Worm (Caenorhabditis elegans) whole organism, L4 larva: ENCODE measurements around the gene C49H3.12.

Experiments used
- D1046.2 ChIP-seq: fragments of 200-800 bp; sonication (Bioruptor generic); IDR thresholded peaks from 2 replicates; pipeline ENCODE4 v1.3.6; 2022; ENCODE audit warnings: missing genetic modification characterization, missing compliant biosample characterization
- F10B5.3 ChIP-seq: sonication (generic microtip); optimal IDR thresholded peaks from 2 replicates; lab custom pipeline; 2016; ENCODE audit warnings: mild to moderate bottlenecking, missing genetic modification characterization, missing compliant biosample characterization
- F44E2.7 ChIP-seq: fragments of 200-800 bp; sonication (Bioruptor generic); IDR thresholded peaks from 2 replicates; pipeline ENCODE4 v2.1.2; 2022; ENCODE audit warnings: missing genetic modification characterization, missing compliant biosample characterization
- Y105C5A.15 ChIP-seq: fragments of 200-800 bp; sonication (Bioruptor generic); IDR thresholded peaks from 2 replicates; pipeline ENCODE4 v1.3.6; 2022; ENCODE audit warnings: missing genetic modification characterization, missing compliant biosample characterization
- Y48G9A.11 ChIP-seq: fragments of 200-800 bp; sonication (Bioruptor generic); IDR thresholded peaks from 2 replicates; pipeline ENCODE4 v1.3.6; 2022; ENCODE audit warnings: missing genetic modification reagents, missing genetic modification characterization, missing compliant biosample characterization
- ZK337.2 ChIP-seq: fragments of 200-800 bp; sonication (Bioruptor generic); IDR thresholded peaks from 2 replicates; pipeline ENCODE4 v1.3.6; 2022; ENCODE audit warnings: missing genetic modification reagents, missing genetic modification characterization, missing compliant biosample characterization
- aha-1 ChIP-seq: fragments of 150-350 bp; peaks from one replicate; lab custom pipeline; 2014; ENCODE audit warnings: missing biosample characterization, missing genetic modification characterization
- aly-2 ChIP-seq: sonication (generic microtip); optimal IDR thresholded peaks from 2 replicates; lab custom pipeline; 2018; ENCODE audit warnings: missing biosample characterization, missing genetic modification characterization
- ama-1 ChIP-seq: fragments of 150-350 bp; optimal IDR thresholded peaks from 2 replicates; lab custom pipeline; 2014; ENCODE audit warnings: inconsistent platforms, mixed read lengths
- arid-1 ChIP-seq: fragments of 200-800 bp; sonication (Bioruptor generic); conservative IDR thresholded peaks from 2 replicates; pipeline ENCODE4 v1.3.6; 2022; ENCODE audit warnings: missing genetic modification reagents, missing genetic modification characterization, missing compliant biosample characterization
- attf-4 ChIP-seq: sonication (generic microtip); optimal IDR thresholded peaks from 3 replicates; lab custom pipeline; 2017; ENCODE audit warnings: missing biosample characterization, missing genetic modification characterization
- ceh-28 ChIP-seq: fragments of 150-350 bp; optimal IDR thresholded peaks from 2 replicates; lab custom pipeline; 2014; ENCODE audit warnings: missing biosample characterization, missing genetic modification reagents, missing genetic modification characterization
- cey-2 ChIP-seq: sonication (generic microtip); optimal IDR thresholded peaks from 3 replicates; lab custom pipeline; 2017; ENCODE audit warnings: missing genetic modification characterization, mild to moderate bottlenecking, missing compliant biosample characterization, antibody characterized with exemption, borderline replicate concordance; ENCODE audit not compliant: insufficient read depth
- daf-12 ChIP-seq: fragments of 150-350 bp; optimal IDR thresholded peaks from 2 replicates; lab custom pipeline; 2014; ENCODE audit warnings: missing biosample characterization, missing genetic modification reagents, missing genetic modification characterization
- daf-16 ChIP-seq, 3 experiments: sonication (generic microtip); optimal IDR thresholded peaks; 2 replicates each; lab custom pipeline; 2016 to 2017; ENCODE audit warnings: missing genetic modification characterization in 3 of 3, missing genetic modification reagents in 3 of 3, mild to moderate bottlenecking in 2 of 3, missing compliant biosample characterization in 2 of 3, missing biosample characterization in 1 of 3, moderate library complexity in 1 of 3
- daf-8 ChIP-seq: fragments of 200-800 bp; sonication (Bioruptor generic); IDR thresholded peaks from 2 replicates; pipeline ENCODE4 v1.3.6; 2022; ENCODE audit warnings: missing genetic modification characterization, missing compliant biosample characterization
- dmd-9 ChIP-seq: fragments of 200-800 bp; sonication (Bioruptor generic); IDR thresholded peaks from 2 replicates; pipeline ENCODE4 v1.3.6; 2022; ENCODE audit warnings: missing genetic modification reagents, missing genetic modification characterization, missing compliant biosample characterization
- dve-1 ChIP-seq: sonication (generic microtip); optimal IDR thresholded peaks from 2 replicates; lab custom pipeline; 2017; ENCODE audit warnings: antibody characterized with exemption, mild to moderate bottlenecking, missing genetic modification characterization, missing compliant biosample characterization; ENCODE audit not compliant: insufficient read depth
- fkh-10 ChIP-seq: fragments of 150-350 bp; optimal IDR thresholded peaks from 2 replicates; lab custom pipeline; 2014; ENCODE audit warnings: missing biosample characterization, missing genetic modification reagents, missing genetic modification characterization
- fos-1 ChIP-seq: fragments of 150-350 bp; optimal IDR thresholded peaks from 2 replicates; lab custom pipeline; 2014; ENCODE audit warnings: missing biosample characterization, missing genetic modification characterization
- hif-1 ChIP-seq, 2 experiments: sonication (generic microtip); optimal IDR thresholded peaks; 2 replicates each; lab custom pipeline; 2016 to 2017; ENCODE audit warnings: missing compliant biosample characterization in 2 of 2, missing genetic modification characterization in 2 of 2, missing genetic modification reagents in 2 of 2, missing genotype in 2 of 2, mild to moderate bottlenecking in 1 of 2
- hlh-11 ChIP-seq: fragments of 200-800 bp; sonication (Bioruptor generic); optimal IDR thresholded peaks from 2 replicates; lab custom pipeline; 2018; ENCODE audit warnings: mild to moderate bottlenecking, missing genetic modification characterization, missing compliant biosample characterization
- hlh-30 ChIP-seq: sonication (generic microtip); optimal IDR thresholded peaks from 2 replicates; lab custom pipeline; 2017; ENCODE audit warnings: antibody characterized with exemption, mild to moderate bottlenecking, missing genetic modification characterization, missing compliant biosample characterization; ENCODE audit not compliant: insufficient read depth
- jun-1 ChIP-seq: fragments of 150-350 bp; optimal IDR thresholded peaks from 2 replicates; lab custom pipeline; 2014; ENCODE audit warnings: missing biosample characterization, missing genetic modification reagents, missing genetic modification characterization
- lin-1 ChIP-seq: fragments of 200-800 bp; sonication (Bioruptor generic); IDR thresholded peaks from 2 replicates; pipeline ENCODE4 v1.3.6; 2022; ENCODE audit warnings: missing genetic modification reagents, missing genetic modification characterization, missing compliant biosample characterization
- lin-13 ChIP-seq: fragments of 150-350 bp; optimal IDR thresholded peaks from 2 replicates; lab custom pipeline; 2014; ENCODE audit warnings: missing biosample characterization, missing genetic modification reagents, missing genetic modification characterization
- lin-39 ChIP-seq: fragments of 150-350 bp; optimal IDR thresholded peaks from 2 replicates; lab custom pipeline; 2014; ENCODE audit warnings: missing biosample characterization, missing genetic modification reagents, missing genetic modification characterization
- lsy-2 ChIP-seq, 2 experiments: fragments of 150-350 bp in 1 of 2; sonication (generic microtip) in 1 of 2; optimal IDR thresholded peaks; 2 replicates each; lab custom pipeline; 2014 to 2017; ENCODE audit warnings: missing biosample characterization in 2 of 2, missing genetic modification characterization in 2 of 2
- madf-5 ChIP-seq, 2 experiments: fragments of 200-800 bp; sonication (Bioruptor generic); IDR thresholded peaks; 2 replicates each; pipeline ENCODE4 v1.3.6; 2022; ENCODE audit warnings: missing compliant biosample characterization in 2 of 2, missing genetic modification characterization in 2 of 2
- mes-2 ChIP-seq: sonication (generic microtip); optimal IDR thresholded peaks from 2 replicates; lab custom pipeline; 2016; ENCODE audit warnings: missing genotype, mild to moderate bottlenecking, missing genetic modification characterization, missing compliant biosample characterization; ENCODE audit not compliant: poor library complexity, severe bottlenecking
- nhr-102 ChIP-seq: sonication (generic microtip); optimal IDR thresholded peaks from 2 replicates; lab custom pipeline; 2016; ENCODE audit warnings: mild to moderate bottlenecking, missing genetic modification characterization, moderate library complexity, missing compliant biosample characterization
- nhr-11 ChIP-seq: fragments of 150-350 bp; optimal IDR thresholded peaks from 2 replicates; lab custom pipeline; 2014; ENCODE audit warnings: missing biosample characterization, missing genetic modification characterization
- nhr-25 ChIP-seq: sonication (generic microtip); optimal IDR thresholded peaks from 2 replicates; lab custom pipeline; 2017; ENCODE audit warnings: missing genetic modification characterization, mild to moderate bottlenecking, missing compliant biosample characterization, antibody characterized with exemption, moderate library complexity, borderline replicate concordance; ENCODE audit not compliant: insufficient read depth
- nhr-42 ChIP-seq: fragments of 200-800 bp; sonication (Bioruptor generic); IDR thresholded peaks from 2 replicates; pipeline ENCODE4 v1.3.6; 2022; ENCODE audit warnings: missing genetic modification characterization, missing compliant biosample characterization
- pha-4 ChIP-seq, 2 experiments: fragments of 150-350 bp in 1 of 2; fragments of 200-800 bp in 1 of 2; sonication (Bioruptor generic) in 1 of 2; IDR thresholded peaks in 1 of 2; optimal IDR thresholded peaks in 1 of 2; 2 replicates each; pipeline versions ENCODE4 v1.3.6 to Lab custom; 2014 to 2022; ENCODE audit warnings: missing genetic modification characterization in 2 of 2, missing genetic modification reagents in 2 of 2, missing biosample characterization in 1 of 2, missing compliant biosample characterization in 1 of 2
- php-3 ChIP-seq: fragments of 200-800 bp; sonication (Bioruptor generic); IDR thresholded peaks from 2 replicates; pipeline ENCODE4 v1.3.6; 2022; ENCODE audit warnings: missing genetic modification reagents, missing genetic modification characterization, missing compliant biosample characterization
- saeg-2 ChIP-seq: fragments of 200-800 bp; sonication (Bioruptor generic); IDR thresholded peaks from 2 replicates; pipeline ENCODE4 v1.3.6; 2022; ENCODE audit warnings: missing genetic modification reagents, missing genetic modification characterization, missing compliant biosample characterization
- snpc-1.2 ChIP-seq: fragments of 200-800 bp; sonication (Bioruptor generic); IDR thresholded peaks from 2 replicates; pipeline ENCODE4 v1.3.6; 2022; ENCODE audit warnings: missing genetic modification reagents, missing genetic modification characterization, missing compliant biosample characterization
- spr-1 ChIP-seq: sonication (generic microtip); optimal IDR thresholded peaks from 2 replicates; lab custom pipeline; 2016; ENCODE audit warnings: mild to moderate bottlenecking, missing genetic modification characterization, missing compliant biosample characterization
- tra-1 ChIP-seq: fragments of 200-800 bp; sonication (Bioruptor generic); IDR thresholded peaks from 2 replicates; pipeline ENCODE4 v1.3.6; 2022; ENCODE audit warnings: missing genetic modification reagents, missing genetic modification characterization, missing compliant biosample characterization
- unc-39 ChIP-seq: sonication (generic microtip); optimal IDR thresholded peaks from 2 replicates; lab custom pipeline; 2017; ENCODE audit warnings: missing biosample characterization, missing genetic modification characterization
- vab-7 ChIP-seq: fragments of 200-800 bp; sonication (Bioruptor generic); IDR thresholded peaks from 2 replicates; pipeline ENCODE4 v1.3.6; 2022; ENCODE audit warnings: missing genetic modification reagents, missing genetic modification characterization, missing compliant biosample characterization
- ztf-11 ChIP-seq: fragments of 150-350 bp; optimal IDR thresholded peaks from 2 replicates; lab custom pipeline; 2014; ENCODE audit warnings: missing biosample characterization, missing genetic modification characterization
- ztf-7 ChIP-seq: fragments of 150-350 bp; optimal IDR thresholded peaks from 2 replicates; lab custom pipeline; 2014; ENCODE audit warnings: missing biosample characterization, missing genetic modification characterization

C49H3.12 gene

DNA sequence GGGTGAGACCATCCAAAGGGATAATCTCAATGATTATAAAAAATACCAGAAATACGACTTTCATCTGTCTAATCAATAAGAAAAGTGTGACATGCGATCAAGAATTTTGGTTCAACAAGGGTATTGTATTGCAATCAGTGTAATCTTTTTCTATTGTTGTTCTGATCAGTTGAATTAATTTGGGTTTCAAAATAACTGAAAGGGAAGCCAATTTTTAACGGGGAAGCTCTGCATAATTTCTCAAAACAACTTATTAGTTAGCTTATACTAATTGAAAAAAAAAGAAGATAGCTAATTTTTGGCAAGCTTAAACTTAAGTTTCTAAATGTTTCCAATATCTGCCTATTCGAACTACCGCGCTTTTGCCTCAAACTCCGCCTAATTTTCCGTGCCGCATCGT is at the start of gene C49H3.12:
C49H3.12 (minus strand) TSS at position 101 of the 400 bp plus-strand sequence.
- TF ChIP-seq aha-1 (tag; lab: Kevin White, UChicago) (peak; percentile 20), cey-2 (tag; lab: Kevin White, UChicago) (no peak), hif-1 (tag; optimal IDR thresholded peaks at IDR 0.05; lab: Kevin White, UChicago) (no peak), lin-39 (tag; lab: Kevin White, UChicago) (no peak), ceh-28 (tag; lab: Kevin White, UChicago) (no peak), nhr-42 (GFP tag; lab: Robert Waterston, UW) (no peak)

DNA sequence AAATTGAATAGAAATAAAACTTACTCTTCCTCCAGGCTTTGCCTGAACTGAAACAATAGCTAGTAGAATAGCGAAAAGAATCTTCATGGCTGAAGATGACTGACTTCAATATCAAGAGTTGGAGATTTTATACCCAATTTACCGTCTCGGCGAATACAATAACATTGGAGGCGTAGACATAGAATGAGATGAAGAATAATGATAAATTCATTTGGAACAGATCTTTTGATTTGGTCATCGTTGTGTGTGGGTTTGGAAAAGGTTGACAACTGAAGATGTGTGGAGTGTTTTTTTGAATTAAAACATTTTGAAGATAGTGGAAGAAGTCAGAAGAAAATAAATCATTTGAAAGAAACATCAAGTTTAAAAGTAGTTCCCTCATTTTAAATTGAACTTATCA is 49.1 kb upstream of the C49H3.12 start, which contains the start of gene F57H12.6:
F57H12.6 (minus strand) TSS at position 101 of the 400 bp plus-strand sequence.
- TF ChIP-seq nhr-11 (tag; lab: Kevin White, UChicago) (no peak), aha-1 (tag; lab: Kevin White, UChicago) (peak; percentile 84), madf-5 (GFP tag; IDR thresholded peaks at IDR 0.05; lab: Robert Waterston, UW) (no peak), dmd-9 (GFP tag; lab: Robert Waterston, UW) (no peak), hlh-30 (tag; lab: Kevin White, UChicago) (no peak), dve-1 (no peak), F44E2.7 (no peak), jun-1 (no peak)
- TF ChIP-seq, all 104 proteins: peak for 1

DNA sequence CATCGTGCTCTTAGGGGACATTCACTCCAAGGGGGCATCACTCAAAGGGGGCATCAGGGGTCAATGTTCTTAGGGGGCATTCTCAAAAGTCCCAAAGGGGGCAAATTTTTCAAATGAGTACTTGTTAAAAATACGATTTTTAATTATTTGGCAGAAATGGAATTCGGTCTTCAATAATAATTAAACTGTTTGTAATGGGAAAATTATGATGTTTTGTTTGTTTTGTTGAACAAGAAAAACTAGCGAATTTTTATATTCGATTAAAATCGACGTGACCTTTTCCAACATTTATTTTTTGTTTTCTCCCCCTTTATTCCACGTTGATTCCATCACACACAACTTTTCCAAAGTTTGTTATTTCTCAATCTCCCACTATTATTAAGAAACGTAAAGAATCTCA is 39.9 kb upstream of the C49H3.12 start, which contains the start of gene F57H12.5:
F57H12.5 (plus strand) TSS at position 301 of the 400 bp plus-strand sequence.
- TF ChIP-seq fos-1 (tag; lab: Kevin White, UChicago) (no peak), tra-1 (GFP tag; lab: Robert Waterston, UW) (no peak), D1046.2 (GFP tag; lab: Robert Waterston, UW) (no peak), aly-2 (tag; lab: Kevin White, UChicago) (no peak), daf-8 (GFP tag; lab: Robert Waterston, UW) (no peak)

DNA sequence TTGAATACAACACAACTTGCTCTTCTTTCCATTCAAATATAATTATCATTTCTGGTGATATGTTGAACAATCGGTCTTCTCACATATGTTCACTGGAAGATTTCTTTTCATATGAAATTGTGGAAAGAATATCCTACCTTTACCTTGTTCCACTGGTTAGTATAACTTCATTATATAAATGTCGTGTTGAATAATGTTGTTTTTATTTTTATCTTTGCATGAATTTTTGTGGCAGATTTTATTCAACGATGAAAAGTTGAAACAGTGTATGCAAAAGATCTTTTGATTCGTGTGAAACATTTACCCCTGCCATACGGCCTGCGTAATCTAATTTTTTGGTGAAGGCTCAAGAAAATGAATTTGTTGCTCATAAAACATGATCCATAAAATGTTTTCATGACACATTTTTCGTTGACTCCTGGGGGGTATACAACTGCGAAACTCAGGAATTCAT is 34.8 kb upstream of the C49H3.12 start:
- TF ChIP-seq mes-2 (tag; lab: Kevin White, UChicago), result no peak
- TF ChIP-seq pha-4 (GFP tag; IDR thresholded peaks at IDR 0.05; lab: Robert Waterston, UW), result peak; percentile 67; the same call in 1 of the 2 replicates
- no peak for TF ChIP-seq pha-4 (tag; optimal IDR thresholded peaks at IDR 0.05; lab: Kevin White, UChicago)
- TF ChIP-seq vab-7 (GFP tag; lab: Robert Waterston, UW), result no peak
- TF ChIP-seq attf-4, result no peak
- no peak for TF ChIP-seq saeg-2 (GFP tag; lab: Robert Waterston, UW)
- no peak for TF ChIP-seq spr-1 (tag; lab: Kevin White, UChicago)
- TF ChIP-seq snpc-1.2, result peak; percentile 75; the same call in 1 of the 2 replicates
- no peak for TF ChIP-seq fos-1 (tag; lab: Kevin White, UChicago)
- no peak for TF ChIP-seq unc-39
- no peak for TF ChIP-seq F10B5.3 (tag; lab: Kevin White, UChicago)
- TF ChIP-seq lsy-2 (tag; optimal IDR thresholded peaks at IDR 0.05; lab: Kevin White, UChicago), result no peak
- no peak for TF ChIP-seq ztf-7 (tag; lab: Kevin White, UChicago)
- TF ChIP-seq fkh-10 (GFP tag; lab: Kevin White, UChicago), result no peak
- 0 out of 2 replicates have a peak, but pooled peaks have one; percentile 48 for TF ChIP-seq Y48G9A.11 (GFP tag; lab: Robert Waterston, UW)
- no peak for TF ChIP-seq nhr-102 (tag; lab: Kevin White, UChicago)
- no peak for TF ChIP-seq lin-1
- TF ChIP-seq ZK337.2 (GFP tag; lab: Robert Waterston, UW), result no peak
- no peak for TF ChIP-seq nhr-25
- TF ChIP-seq daf-12 (tag; lab: Kevin White, UChicago), result no peak
- no peak for TF ChIP-seq daf-16 (GFP tag; optimal IDR thresholded peaks at IDR 0.05; lab: Kevin White, UChicago)
- no peak for TF ChIP-seq daf-16 (tag; optimal IDR thresholded peaks at IDR 0.05; lab: Kevin White, UChicago)
- TF ChIP-seq arid-1 (GFP tag; lab: Robert Waterston, UW), result peak; percentile 52; the same call in 1 of the 2 replicates
- TF ChIP-seq madf-5 (GFP tag; IDR thresholded peaks at IDR 0.05; lab: Robert Waterston, UW), result no peak
- TF ChIP-seq ama-1 (lab: Kevin White, UChicago), result peak; percentile 49
- 0 out of 2 replicates have a peak, but pooled peaks have one; percentile 64 for TF ChIP-seq Y105C5A.15 (GFP tag; lab: Robert Waterston, UW)
- peak; percentile 27 for TF ChIP-seq lin-13 (GFP tag; lab: Kevin White, UChicago)
- TF ChIP-seq hlh-11 (tag; lab: Kevin White, UChicago), result no peak
- no peak for TF ChIP-seq ztf-11 (tag; lab: Kevin White, UChicago)
- TF ChIP-seq php-3 (GFP tag; lab: Robert Waterston, UW), result no peak
